Worm (Caenorhabditis elegans): ENCODE results near the gene Y17G9B.4.
A peak's percentile ranks its signal among the peaks of the same experiment; 100 is the strongest.

Gene Y17G9B.4

ce11 chrIV:4764422-4764821 lies 12.5 kb downstream of the Y17G9B.4 start, which contains the start of gene npp-26:
Gene npp-26 (plus strand): TSS chrIV:4764722.
- no peak for TF ChIP-seq nhr-84 (tag; optimal IDR thresholded peaks at IDR 0.05)
- TF ChIP-seq nhr-77 (tag; optimal IDR thresholded peaks at IDR 0.05): no peak
- TF ChIP-seq hlh-4 (tag; optimal IDR thresholded peaks at IDR 0.05): no peak
- no peak for TF ChIP-seq C04F5.9 (tag; optimal IDR thresholded peaks at IDR 0.05)
- TF ChIP-seq alr-1 (tag; optimal IDR thresholded peaks at IDR 0.05; ENCODE audit: borderline replicate concordance): no peak
- TF ChIP-seq swsn-7 (tag; optimal IDR thresholded peaks at IDR 0.05): no peak
- TF ChIP-seq tlp-1 (tag; optimal IDR thresholded peaks at IDR 0.05): no peak
- TF ChIP-seq unc-30 (tag; optimal IDR thresholded peaks at IDR 0.05): no peak
- no peak for TF ChIP-seq ceh-63 (GFP tag; optimal IDR thresholded peaks at IDR 0.05)
- no peak for TF ChIP-seq ztf-11 (tag; optimal IDR thresholded peaks at IDR 0.05)
- no peak for TF ChIP-seq nhr-85 (tag)
- no peak for TF ChIP-seq sup-37 (GFP tag; optimal IDR thresholded peaks at IDR 0.05)
- no peak for TF ChIP-seq ceh-82 (tag; optimal IDR thresholded peaks at IDR 0.05)
- no peak for TF ChIP-seq tbx-2 (tag; optimal IDR thresholded peaks at IDR 0.05)
- TF ChIP-seq pqm-1 (tag; optimal IDR thresholded peaks at IDR 0.05): no peak
- TF ChIP-seq grh-1 (GFP tag; IDR thresholded peaks at IDR 0.05): no peak
- TF ChIP-seq pag-3 (tag; optimal IDR thresholded peaks at IDR 0.05; ENCODE audit: borderline replicate concordance, insufficient read depth): no peak

ce11 chrIV:4771792-4772191 lies 19.9 kb downstream of the Y17G9B.4 start, which contains the start of gene R11E3.2:
Gene R11E3.2 (plus strand): TSS chrIV:4772092.
- no peak for TF ChIP-seq dsc-1 (tag; optimal IDR thresholded peaks at IDR 0.05)
- no peak for TF ChIP-seq tlp-1 (tag; optimal IDR thresholded peaks at IDR 0.05)
- TF ChIP-seq nhr-77 (tag; optimal IDR thresholded peaks at IDR 0.05): no peak
- no peak for TF ChIP-seq ces-1 (GFP tag; optimal IDR thresholded peaks at IDR 0.05)

- TF ChIP-seq unc-62 (GFP tag; optimal IDR thresholded peaks at IDR 0.05): no peak
- no peak for TF ChIP-seq grh-1 (GFP tag; IDR thresholded peaks at IDR 0.05)
- TF ChIP-seq unc-86 (tag; optimal IDR thresholded peaks at IDR 0.05): no peak
- no peak for TF ChIP-seq elt-3 (tag; optimal IDR thresholded peaks at IDR 0.05)
- no peak for TF ChIP-seq pax-3 (tag; optimal IDR thresholded peaks at IDR 0.05)
- TF ChIP-seq blmp-1 (tag; optimal IDR thresholded peaks at IDR 0.05): no peak
- TF ChIP-seq ceh-88 (GFP tag; IDR thresholded peaks at IDR 0.05): no peak
- TF ChIP-seq lin-14 (GFP tag; optimal IDR thresholded peaks at IDR 0.05): no peak
- TF ChIP-seq nhr-77 (tag; optimal IDR thresholded peaks at IDR 0.05): no peak
- TF ChIP-seq vab-15 (tag; optimal IDR thresholded peaks at IDR 0.05): no peak
- no peak for TF ChIP-seq nhr-71 (tag; optimal IDR thresholded peaks at IDR 0.05)
- TF ChIP-seq pag-3 (tag; optimal IDR thresholded peaks at IDR 0.05; ENCODE audit: borderline replicate concordance, insufficient read depth): no peak
- TF ChIP-seq lin-15B (tag; optimal IDR thresholded peaks at IDR 0.05): no peak
- no peak for TF ChIP-seq nhr-76 (tag; optimal IDR thresholded peaks at IDR 0.05)
- TF ChIP-seq ceh-90 (tag; optimal IDR thresholded peaks at IDR 0.05): no peak
- no peak for TF ChIP-seq hlh-17 (GFP tag; optimal IDR thresholded peaks at IDR 0.05; ENCODE audit: borderline replicate concordance)
- TF ChIP-seq efl-1 (optimal IDR thresholded peaks at IDR 0.05): no peak
- no peak for TF ChIP-seq efl-1 (GFP tag; optimal IDR thresholded peaks at IDR 0.05 in 1 of 2)
- no peak for TF ChIP-seq jun-1 (tag; optimal IDR thresholded peaks at IDR 0.05)
These were observed 24.1 kb downstream of the Y17G9B.4 start, which contains the start of gene R11E3.19 for ce11 chrIV:4776001-4776400. Gene R11E3.19 (minus strand): TSS chrIV:4776101.

ce11 chrIV:4776501-4776900 lies 24.6 kb downstream of the Y17G9B.4 start:
- TF ChIP-seq egl-27 (tag; optimal IDR thresholded peaks at IDR 0.05) (no peak), xbp-1 (tag; optimal IDR thresholded peaks at IDR 0.05) (peak; percentile 6)
